Fruit fly (Drosophila melanogaster) whole organism, embryonic: Measurements from ENCODE around the gene SmD2.

ENCODE experiments used
- CG11560 ChIP-seq: fragments of 200-800 bp; sonication (Bioruptor generic); IDR thresholded peaks from 3 replicates; pipeline ENCODE4 v1.3.6; 2022; ENCODE audit warnings: missing biosample characterization, missing genetic modification characterization
- CG15269 ChIP-seq: fragments of 200-800 bp; sonication (Bioruptor generic); optimal IDR thresholded peaks from 2 replicates; lab custom pipeline; 2018; ENCODE audit warnings: missing biosample characterization, mild to moderate bottlenecking, missing genetic modification characterization, moderate library complexity
- CG15514 ChIP-seq: fragments of 200-800 bp; sonication (Bioruptor generic); optimal IDR thresholded peaks from 3 replicates; lab custom pipeline; 2017; ENCODE audit warnings: missing biosample characterization, missing genetic modification characterization, mild to moderate bottlenecking, moderate library complexity, missing genetic modification reagents
- CG1603 ChIP-seq: fragments of 200-800 bp; sonication (Bioruptor generic); optimal IDR thresholded peaks from 2 replicates; lab custom pipeline; 2019; ENCODE audit warnings: missing biosample characterization, mild to moderate bottlenecking, missing genetic modification characterization, moderate library complexity
- CG16779 ChIP-seq: fragments of 200-800 bp; sonication (Bioruptor generic); IDR thresholded peaks from 2 replicates; pipeline ENCODE4 v1.3.6; 2022; ENCODE audit warnings: missing biosample characterization, missing genetic modification characterization
- CG16813 ChIP-seq: fragments of 200-800 bp; sonication (Bioruptor generic); IDR thresholded peaks from 3 replicates; pipeline ENCODE4 v1.3.6; 2022; ENCODE audit warnings: missing biosample characterization, missing genetic modification characterization; ENCODE audit not compliant: partially characterized antibody
- CG2678 ChIP-seq: fragments of 200-800 bp; sonication (Bioruptor generic); optimal IDR thresholded peaks from 3 replicates; lab custom pipeline; 2019; ENCODE audit warnings: missing biosample characterization, mild to moderate bottlenecking, missing genetic modification characterization, moderate library complexity
- CG3065 ChIP-seq: fragments of 200-800 bp; sonication (Bioruptor generic); optimal IDR thresholded peaks from 2 replicates; lab custom pipeline; 2016; ENCODE audit warnings: missing biosample characterization, missing genetic modification characterization
- CG33557 ChIP-seq: fragments of 200-800 bp; sonication (Bioruptor generic); optimal IDR thresholded peaks from 2 replicates; lab custom pipeline; 2019; ENCODE audit warnings: missing biosample characterization, mild to moderate bottlenecking, missing genetic modification characterization, moderate library complexity
- CG3407 ChIP-seq: fragments of 200-800 bp; sonication (Bioruptor generic); optimal IDR thresholded peaks from 2 replicates; lab custom pipeline; 2018; ENCODE audit warnings: missing biosample characterization, mild to moderate bottlenecking, missing genetic modification characterization
- CG6683 ChIP-seq: fragments of 200-800 bp; sonication (Bioruptor generic); optimal IDR thresholded peaks from 2 replicates; lab custom pipeline; 2017; ENCODE audit warnings: missing biosample characterization, mild to moderate bottlenecking, missing genetic modification characterization, missing genetic modification reagents
- CG7357 ChIP-seq: fragments of 200-800 bp; sonication (Bioruptor generic); IDR thresholded peaks from 3 replicates; pipeline ENCODE4 v1.3.6; 2022; ENCODE audit warnings: missing biosample characterization, missing genetic modification characterization
- CG9609 ChIP-seq: fragments of 200-800 bp; sonication (Bioruptor generic); optimal IDR thresholded peaks from 3 replicates; lab custom pipeline; 2016; ENCODE audit warnings: missing biosample characterization, missing genetic modification characterization
- CG9932 ChIP-seq: fragments of 200-800 bp; sonication (Bioruptor generic); IDR thresholded peaks from 2 replicates; pipeline ENCODE4 v1.3.6; 2022; ENCODE audit warnings: missing biosample characterization, missing genetic modification characterization
- CTCF ChIP-seq: fragments of 200-800 bp; sonication (Bioruptor generic); optimal IDR thresholded peaks from 2 replicates; lab custom pipeline; 2017; ENCODE audit warnings: missing biosample characterization, mild to moderate bottlenecking, missing genetic modification characterization, moderate library complexity
- Fer1 ChIP-seq: fragments of 200-800 bp; sonication (Bioruptor generic); optimal IDR thresholded peaks from 2 replicates; lab custom pipeline; 2017; ENCODE audit warnings: missing biosample characterization, mild to moderate bottlenecking, missing genetic modification characterization
- Fer3 ChIP-seq: fragments of 200-800 bp; sonication (Bioruptor generic); optimal IDR thresholded peaks from 2 replicates; lab custom pipeline; 2018; ENCODE audit warnings: missing biosample characterization, mild to moderate bottlenecking, missing genetic modification characterization, moderate library complexity
- Gug ChIP-seq: fragments of 200-800 bp; sonication (Bioruptor generic); IDR thresholded peaks from 4 replicates; pipeline ENCODE4 v1.3.6; 2022; ENCODE audit warnings: missing biosample characterization, missing genetic modification characterization
- HLH54F ChIP-seq: fragments of 200-800 bp; sonication (Bioruptor generic); optimal IDR thresholded peaks from 3 replicates; lab custom pipeline; 2016; ENCODE audit warnings: missing biosample characterization, missing genetic modification characterization
- HmgD ChIP-seq: fragments of 200-800 bp; sonication (Bioruptor generic); optimal IDR thresholded peaks from 3 replicates; lab custom pipeline; 2016; ENCODE audit warnings: missing biosample characterization, missing genetic modification characterization
- Hr39 ChIP-seq: fragments of >200 bp; optimal IDR thresholded peaks from 2 replicates; lab custom pipeline; 2017
- Kr ChIP-seq: fragments of 200-800 bp; sonication (Bioruptor generic); optimal IDR thresholded peaks from 2 replicates; lab custom pipeline; 2017; ENCODE audit warnings: missing biosample characterization, mild to moderate bottlenecking, missing genetic modification characterization
- MBD-R2 ChIP-seq: fragments of 200-800 bp; sonication (Bioruptor generic); IDR thresholded peaks from 2 replicates; pipeline ENCODE4 v1.3.6; 2022; ENCODE audit warnings: missing biosample characterization, missing genetic modification characterization
- Neu2 ChIP-seq: fragments of 200-800 bp; sonication (Bioruptor generic); optimal IDR thresholded peaks from 3 replicates; lab custom pipeline; 2016; ENCODE audit warnings: missing biosample characterization, missing genetic modification characterization, borderline replicate concordance
- Nf-YB ChIP-seq: fragments of 200-800 bp; sonication (Bioruptor generic); optimal IDR thresholded peaks from 3 replicates; lab custom pipeline; 2019; ENCODE audit warnings: missing biosample characterization, mild to moderate bottlenecking, missing genetic modification characterization, moderate library complexity
- Side ChIP-seq: fragments of 200-800 bp; sonication (Bioruptor generic); optimal IDR thresholded peaks from 2 replicates; lab custom pipeline; 2016; ENCODE audit warnings: missing biosample characterization, missing genetic modification characterization
- Sox100B ChIP-seq: fragments of 200-800 bp; sonication (Bioruptor generic); optimal IDR thresholded peaks from 3 replicates; lab custom pipeline; 2018; ENCODE audit warnings: missing biosample characterization, mild to moderate bottlenecking, missing genetic modification characterization
- aop ChIP-seq: fragments of 200-800 bp; sonication (Bioruptor generic); IDR thresholded peaks from 2 replicates; pipeline ENCODE4 v1.3.6; 2022; ENCODE audit warnings: missing biosample characterization, missing genetic modification characterization
- ash1 ChIP-seq: fragments of 200-800 bp; sonication (Bioruptor generic); optimal IDR thresholded peaks from 2 replicates; lab custom pipeline; 2018; ENCODE audit warnings: missing biosample characterization, mild to moderate bottlenecking, missing genetic modification characterization
- btn ChIP-seq: fragments of 200-800 bp; sonication (Bioruptor generic); optimal IDR thresholded peaks from 2 replicates; lab custom pipeline; 2016; ENCODE audit warnings: missing biosample characterization, missing genetic modification characterization
- chm ChIP-seq: fragments of 200-800 bp; sonication (Bioruptor generic); IDR thresholded peaks from 2 replicates; pipeline ENCODE4 v1.3.6; 2022; ENCODE audit warnings: missing biosample characterization, missing genetic modification characterization
- gsb-n ChIP-seq: fragments of 200-800 bp; sonication (Bioruptor generic); optimal IDR thresholded peaks from 3 replicates; lab custom pipeline; 2018; ENCODE audit warnings: missing biosample characterization, mild to moderate bottlenecking, missing genetic modification characterization
- gt ChIP-seq: fragments of 200-800 bp; sonication (Bioruptor generic); IDR thresholded peaks from 2 replicates; pipeline ENCODE4 v1.3.6; 2022; ENCODE audit warnings: missing biosample characterization, missing genetic modification characterization
- insv ChIP-seq, 2 experiments: fragments of 200-800 bp; sonication (Bioruptor generic); optimal IDR thresholded peaks; 3 replicates each; lab custom pipeline; 2016 to 2018; ENCODE audit warnings: missing biosample characterization in 2 of 2, missing genetic modification characterization in 2 of 2
- pan ChIP-seq, 4 experiments: fragments of >200 bp in 3 of 4; fragments of 200-800 bp in 1 of 4; sonication (Bioruptor generic) in 1 of 4; optimal IDR thresholded peaks in 3 of 4; IDR thresholded peaks in 1 of 4; 2 replicates each; pipeline versions ENCODE4 v1.3.6 to Lab custom; 2017 to 2022; ENCODE audit warnings: missing biosample characterization in 2 of 4, missing genetic modification characterization in 2 of 4, mixed read lengths in 1 of 4
- peb ChIP-seq: fragments of 200-800 bp; sonication (Bioruptor generic); IDR thresholded peaks from 2 replicates; pipeline ENCODE4 v1.3.6; 2022; ENCODE audit warnings: missing biosample characterization, missing genetic modification characterization
- pho ChIP-seq: fragments of 200-800 bp; sonication (Bioruptor generic); optimal IDR thresholded peaks from 2 replicates; lab custom pipeline; 2016; ENCODE audit warnings: missing biosample characterization, missing genetic modification characterization
- pnt ChIP-seq: fragments of 200-800 bp; sonication (Bioruptor generic); optimal IDR thresholded peaks from 3 replicates; lab custom pipeline; 2016; ENCODE audit warnings: missing biosample characterization, missing genetic modification characterization
- pros ChIP-seq: fragments of 200-800 bp; sonication (Bioruptor generic); optimal IDR thresholded peaks from 3 replicates; lab custom pipeline; 2019; ENCODE audit warnings: missing biosample characterization, mild to moderate bottlenecking, missing genetic modification characterization, moderate library complexity
- psq ChIP-seq: fragments of 200-800 bp; sonication (Bioruptor generic); optimal IDR thresholded peaks from 2 replicates; lab custom pipeline; 2017; ENCODE audit warnings: missing biosample characterization, missing genetic modification characterization
- schlank ChIP-seq: fragments of 200-800 bp; sonication (Bioruptor generic); optimal IDR thresholded peaks from 2 replicates; lab custom pipeline; 2018; ENCODE audit warnings: missing biosample characterization, mild to moderate bottlenecking, missing genetic modification characterization
- sd ChIP-seq: fragments of 200-800 bp; sonication (Bioruptor generic); optimal IDR thresholded peaks from 3 replicates; lab custom pipeline; 2018; ENCODE audit warnings: missing biosample characterization, mild to moderate bottlenecking, missing genetic modification characterization, moderate library complexity
- sens-2 ChIP-seq: fragments of 200-800 bp; sonication (Bioruptor generic); IDR thresholded peaks from 2 replicates; pipeline ENCODE4 v1.3.6; 2022; ENCODE audit warnings: missing biosample characterization, missing genetic modification characterization
- shn ChIP-seq: fragments of 200-800 bp; sonication (Bioruptor generic); optimal IDR thresholded peaks from 3 replicates; lab custom pipeline; 2016; ENCODE audit warnings: missing biosample characterization, missing genetic modification characterization
- so ChIP-seq: fragments of 200-800 bp; sonication (Bioruptor generic); IDR thresholded peaks from 3 replicates; pipeline ENCODE4 v1.3.6; 2022; ENCODE audit warnings: missing biosample characterization, missing genetic modification characterization
- sqz ChIP-seq: fragments of 200-800 bp; sonication (Bioruptor generic); optimal IDR thresholded peaks from 3 replicates; lab custom pipeline; 2018; ENCODE audit warnings: missing biosample characterization, mild to moderate bottlenecking, missing genetic modification characterization
- ttk ChIP-seq: fragments of 200-800 bp; sonication (Bioruptor generic); IDR thresholded peaks from 2 replicates; pipeline ENCODE4 v2.1.2; 2022; ENCODE audit warnings: missing biosample characterization, missing genetic modification characterization
- tup ChIP-seq: fragments of 200-800 bp; sonication (Bioruptor generic); optimal IDR thresholded peaks from 2 replicates; lab custom pipeline; 2016; ENCODE audit warnings: missing biosample characterization, mild to moderate bottlenecking, missing genetic modification characterization, moderate library complexity
- twi ChIP-seq: fragments of 200-800 bp; optimal IDR thresholded peaks from 2 replicates; lab custom pipeline; 2019; ENCODE audit warnings: missing biosample characterization, mild to moderate bottlenecking, missing genetic modification characterization, moderate library complexity
- wek ChIP-seq: fragments of 200-800 bp; sonication (Bioruptor generic); optimal IDR thresholded peaks from 3 replicates; lab custom pipeline; 2018; ENCODE audit warnings: missing biosample characterization, mild to moderate bottlenecking, missing genetic modification characterization, moderate library complexity
- zen2 ChIP-seq: fragments of 200-800 bp; sonication (Bioruptor generic); IDR thresholded peaks from 3 replicates; pipeline ENCODE4 v1.3.6; 2022; ENCODE audit warnings: missing biosample characterization, missing genetic modification characterization; ENCODE audit not compliant: partially characterized antibody

Gene SmD2

dm6 chr3R:6368550-6369238 is 23.0 kb upstream of the SmD2 start, which contains the start of gene CG10286 (continued):
- TF ChIP-seq pnt (GFP tag; lab: Kevin White, UChicago) (no peak), pros (no peak), aop (no peak), pho (GFP tag; lab: Kevin White, UChicago) (no peak), CG1603 (tag; lab: Kevin White, UChicago) (peak; percentile 61), CG6683 (GFP tag; lab: Kevin White, UChicago) (no peak), Hr39 (no peak), Nf-YB (GFP tag; lab: Kevin White, UChicago) (no peak), gt (no peak), pan (optimal IDR thresholded peaks at IDR 0.05; lab: Kevin White, UChicago) (no peak), pan (GFP tag; optimal IDR thresholded peaks at IDR 0.05 in 1 of 2, IDR thresholded peaks at IDR 0.05 in 1 of 2) (no peak), psq (no peak), CTCF (GFP tag; lab: Kevin White, UChicago) (no peak), HLH54F (no peak), CG9932 (peak; percentile 64), Sox100B (no peak), btn (GFP tag; lab: Kevin White, UChicago) (no peak), shn (GFP tag; lab: Kevin White, UChicago) (no peak), CG3065 (GFP tag; lab: Kevin White, UChicago) (no peak), Fer3 (tag; lab: Kevin White, UChicago) (peak; percentile 5), CG7357 (GFP tag; lab: Robert Waterston, UW) (0 out of 3 replicates have a peak, but pooled peaks have one; percentile 6), Gug (GFP tag; lab: Robert Waterston, UW) (no peak), sd (tag; lab: Kevin White, UChicago) (no peak), ttk (GFP tag; lab: Robert Waterston, UW) (no peak), chm (GFP tag; lab: Robert Waterston, UW) (peak; percentile 35; the same call in 1 of the 2 replicates), CG9609 (GFP tag; lab: Kevin White, UChicago) (no peak), ash1 (GFP tag; lab: Kevin White, UChicago) (no peak), Side (no peak), tup (no peak), Fer1 (GFP tag; lab: Kevin White, UChicago) (no peak), wek (peak; percentile 77), CG15514 (GFP tag; lab: Kevin White, UChicago) (peak; percentile 57), CG16813 (peak; percentile 70), gsb-n (no peak), sens-2 (GFP tag; lab: Robert Waterston, UW) (no peak), CG16779 (GFP tag; lab: Robert Waterston, UW) (no peak), CG15269 (no peak), CG2678 (tag; lab: Kevin White, UChicago) (no peak), zen2 (GFP tag; lab: Robert Waterston, UW) (peak; percentile 63; the same call in 1 of the 3 replicates), CG3407 (GFP tag; lab: Kevin White, UChicago) (no peak), CG33557 (no peak), peb (GFP tag; lab: Robert Waterston, UW) (no peak), Kr (GFP tag; lab: Kevin White, UChicago) (no peak), sqz (no peak), so (GFP tag; lab: Robert Waterston, UW) (0 out of 3 replicates have a peak, but pooled peaks have one; percentile 13), insv (GFP tag; optimal IDR thresholded peaks at IDR 0.05; lab: Kevin White, UChicago) (no peak), Neu2 (GFP tag; lab: Kevin White, UChicago) (no peak), CG11560 (tag; lab: Robert Waterston, UW) (no peak), MBD-R2 (GFP tag; lab: Robert Waterston, UW) (peak; percentile 68), schlank (tag; lab: Kevin White, UChicago) (no peak), HmgD (peak; percentile 34), twi (no peak)
